Fruit fly (Drosophila melanogaster) whole organism, pupa: ENCODE data around the gene Mocs2B.

Source experiments
- CG10348 ChIP-seq: fragments of 200-800 bp; sonication (Bioruptor generic); IDR thresholded peaks from 2 replicates; pipeline ENCODE4 v1.3.6; 2022; ENCODE audit warnings: missing biosample characterization, missing genetic modification characterization
- CG12605 ChIP-seq: fragments of 200-800 bp; sonication (Bioruptor generic); IDR thresholded peaks from 2 replicates; pipeline ENCODE4 v1.3.6; 2022; ENCODE audit warnings: missing biosample characterization, missing genetic modification characterization
- CG13204 ChIP-seq: fragments of 200-800 bp; sonication (Bioruptor generic); optimal IDR thresholded peaks from 2 replicates; lab custom pipeline; 2018; ENCODE audit warnings: missing biosample characterization, mild to moderate bottlenecking, missing genetic modification characterization, moderate library complexity
- CG14655 ChIP-seq: fragments of 200-800 bp; sonication (Bioruptor generic); optimal IDR thresholded peaks from 3 replicates; lab custom pipeline; 2017; ENCODE audit warnings: mild to moderate bottlenecking, missing biosample characterization, missing genetic modification reagents, missing genetic modification characterization
- CG15710 ChIP-seq: fragments of 200-800 bp; sonication (Bioruptor generic); optimal IDR thresholded peaks from 2 replicates; lab custom pipeline; 2018; ENCODE audit warnings: missing biosample characterization, mild to moderate bottlenecking, missing genetic modification characterization, moderate library complexity
- CG17806 ChIP-seq: fragments of 200-800 bp; sonication (Bioruptor generic); optimal IDR thresholded peaks from 2 replicates; lab custom pipeline; 2018; ENCODE audit warnings: missing biosample characterization, mild to moderate bottlenecking, missing genetic modification characterization, moderate library complexity
- CG32121 ChIP-seq: fragments of 200-800 bp; sonication (Bioruptor generic); IDR thresholded peaks from 2 replicates; pipeline ENCODE4 v1.3.6; 2022; ENCODE audit warnings: missing biosample characterization, missing genetic modification characterization
- CG34367 ChIP-seq: fragments of 200-800 bp; sonication (Bioruptor generic); optimal IDR thresholded peaks from 2 replicates; lab custom pipeline; 2018; ENCODE audit warnings: missing biosample characterization, mild to moderate bottlenecking, missing genetic modification characterization
- CG4496 ChIP-seq: fragments of 200-800 bp; sonication (Bioruptor generic); IDR thresholded peaks from 3 replicates; pipeline ENCODE4 v1.3.6; 2022; ENCODE audit warnings: missing biosample characterization, missing genetic modification characterization
- CG8159 ChIP-seq: fragments of 200-800 bp; sonication (Bioruptor generic); optimal IDR thresholded peaks from 3 replicates; lab custom pipeline; 2018; ENCODE audit warnings: missing biosample characterization, mild to moderate bottlenecking, missing genetic modification characterization, moderate library complexity
- CG8301 ChIP-seq: fragments of 200-800 bp; sonication (Bioruptor generic); optimal IDR thresholded peaks from 2 replicates; lab custom pipeline; 2018; ENCODE audit warnings: missing biosample characterization, mild to moderate bottlenecking, missing genetic modification characterization
- CG9948 ChIP-seq: fragments of 200-800 bp; sonication (Bioruptor generic); optimal IDR thresholded peaks from 2 replicates; lab custom pipeline; 2018; ENCODE audit warnings: missing biosample characterization, mild to moderate bottlenecking, missing genetic modification characterization, moderate library complexity
- D1 ChIP-seq: fragments of 200-800 bp; sonication (Bioruptor generic); optimal IDR thresholded peaks from 2 replicates; lab custom pipeline; 2018; ENCODE audit warnings: missing biosample characterization, mild to moderate bottlenecking, missing genetic modification characterization, moderate library complexity
- EcR ChIP-seq: fragments of 200-800 bp; sonication (Bioruptor generic); optimal IDR thresholded peaks from 3 replicates; lab custom pipeline; 2019; ENCODE audit warnings: missing biosample characterization, missing genetic modification characterization, mild to moderate bottlenecking, moderate library complexity, missing genetic modification reagents
- Ets98B ChIP-seq: fragments of 200-800 bp; sonication (Bioruptor generic); IDR thresholded peaks from 2 replicates; pipeline ENCODE4 v1.3.6; 2022; ENCODE audit warnings: missing biosample characterization, missing genetic modification characterization
- Pif1A ChIP-seq: fragments of 200-800 bp; sonication (Bioruptor generic); optimal IDR thresholded peaks from 3 replicates; lab custom pipeline; 2016; ENCODE audit warnings: missing biosample characterization, missing genetic modification characterization
- Pif1B ChIP-seq: fragments of 200-800 bp; sonication (Bioruptor generic); optimal IDR thresholded peaks from 3 replicates; lab custom pipeline; 2016; ENCODE audit warnings: missing biosample characterization, missing genetic modification characterization
- Snoo ChIP-seq: fragments of 200-800 bp; sonication (Bioruptor generic); optimal IDR thresholded peaks from 3 replicates; lab custom pipeline; 2017; ENCODE audit warnings: missing biosample characterization, mild to moderate bottlenecking, missing genetic modification characterization, inconsistent platforms
- fd96Ca ChIP-seq: fragments of 200-800 bp; sonication (Bioruptor generic); IDR thresholded peaks from 3 replicates; pipeline ENCODE4 v1.3.6; 2022; ENCODE audit warnings: missing biosample characterization, missing genetic modification characterization
- gl ChIP-seq: fragments of 200-800 bp; sonication (Bioruptor generic); optimal IDR thresholded peaks from 2 replicates; lab custom pipeline; 2018; ENCODE audit warnings: missing biosample characterization, mild to moderate bottlenecking, missing genetic modification characterization
- rn ChIP-seq: fragments of 200-800 bp; sonication (Bioruptor generic); IDR thresholded peaks from 2 replicates; pipeline ENCODE4 v1.3.6; 2022; ENCODE audit warnings: missing biosample characterization, missing genetic modification characterization

The Mocs2B gene

dm6 chr3R:25122736-25123211 is 4.4 kb downstream of the Mocs2B start, which contains the start of the genes CG31510 and TTLL5:
CG31510 (minus strand) TSS chr3R:25122920.
TTLL5 (minus strand) TSS chr3R:25122920.
- TF ChIP-seq CG32121 (GFP tag; lab: Robert Waterston, UW): no peak
- TF ChIP-seq rn: no peak
- TF ChIP-seq CG10348 (GFP tag; lab: Robert Waterston, UW): no peak
- no peak for TF ChIP-seq EcR
- TF ChIP-seq CG8159: no peak
- no peak for TF ChIP-seq CG14655 (GFP tag; lab: Kevin White, UChicago)
- no peak for TF ChIP-seq CG13204 (GFP tag; lab: Kevin White, UChicago)
- no peak for TF ChIP-seq CG8301 (tag; lab: Kevin White, UChicago)
- no peak for TF ChIP-seq CG4496 (GFP tag; lab: Robert Waterston, UW)
- no peak for TF ChIP-seq gl (tag; lab: Kevin White, UChicago)
- no peak for TF ChIP-seq CG34367 (tag; lab: Kevin White, UChicago)

- no peak for TF ChIP-seq CG4496 (GFP tag; lab: Robert Waterston, UW)
- no peak for TF ChIP-seq CG32121 (GFP tag; lab: Robert Waterston, UW)
- TF ChIP-seq Pif1A (GFP tag; lab: Kevin White, UChicago): no peak
- TF ChIP-seq CG9948 (tag; lab: Kevin White, UChicago): no peak
Observed at dm6 chr3R:25112466-25112939, 14.7 kb downstream of the Mocs2B start, which contains the start of gene Nepl16. Nepl16 (minus strand) TSS chr3R:25112516.

- TF ChIP-seq CG12605 (GFP tag; lab: Robert Waterston, UW): no peak
- TF ChIP-seq CG10348 (GFP tag; lab: Robert Waterston, UW): no peak
- TF ChIP-seq CG17806 (tag; lab: Kevin White, UChicago): no peak
- no peak for TF ChIP-seq CG32121 (GFP tag; lab: Robert Waterston, UW)
- TF ChIP-seq CG34367 (tag; lab: Kevin White, UChicago): no peak
- TF ChIP-seq CG9948 (tag; lab: Kevin White, UChicago): no peak
- no peak for TF ChIP-seq CG8301 (tag; lab: Kevin White, UChicago)
- TF ChIP-seq CG13204 (GFP tag; lab: Kevin White, UChicago): no peak
- TF ChIP-seq Snoo (tag; lab: Kevin White, UChicago): no peak
- no peak for TF ChIP-seq Pif1A (GFP tag; lab: Kevin White, UChicago)
- TF ChIP-seq rn: no peak
- no peak for TF ChIP-seq fd96Ca (GFP tag; lab: Robert Waterston, UW)
- no peak for TF ChIP-seq CG15710
- TF ChIP-seq Pif1B (GFP tag; lab: Kevin White, UChicago): no peak
- no peak for TF ChIP-seq CG4496 (GFP tag; lab: Robert Waterston, UW)
- TF ChIP-seq D1 (tag; lab: Kevin White, UChicago): no peak
- TF ChIP-seq CG8159: no peak
- no peak for TF ChIP-seq Ets98B (GFP tag; lab: Robert Waterston, UW)
- TF ChIP-seq CG14655 (GFP tag; lab: Kevin White, UChicago): no peak
- TF ChIP-seq EcR: no peak
Observed at dm6 chr3R:25108932-25109331, 18.2 kb downstream of the Mocs2B start, which contains the start of gene CG34027. CG34027 (minus strand) TSS chr3R:25109032.

dm6 chr3R:25102253-25102652 is 24.9 kb downstream of the Mocs2B start, which contains the start of gene CG45095:
CG45095 (plus strand) TSS chr3R:25102553.
- TF ChIP-seq rn: no peak
- no peak for TF ChIP-seq Pif1A (GFP tag; lab: Kevin White, UChicago)

- no peak for TF ChIP-seq CG10348 (GFP tag; lab: Robert Waterston, UW)
- TF ChIP-seq EcR: peak; percentile 1
- TF ChIP-seq, all 21 proteins: peak for 1
Observed at dm6 chr3R:25097486-25097885, 29.7 kb downstream of the Mocs2B start, which contains the start of the genes CG33095 and CG33096. CG33095 (plus strand) TSS chr3R:25097672. CG33096 (plus strand) TSS chr3R:25097672.

dm6 chr3R:25094639-25095038 is 32.5 kb downstream of the Mocs2B start, which contains the start of gene fd96Cb:
fd96Cb (plus strand) TSS chr3R:25095012.
- no peak for TF ChIP-seq CG8301 (tag; lab: Kevin White, UChicago)
- no peak for TF ChIP-seq Pif1A (GFP tag; lab: Kevin White, UChicago)
- no peak for TF ChIP-seq CG9948 (tag; lab: Kevin White, UChicago)
- TF ChIP-seq gl (tag; lab: Kevin White, UChicago): no peak
- no peak for TF ChIP-seq CG17806 (tag; lab: Kevin White, UChicago)
- TF ChIP-seq Pif1B (GFP tag; lab: Kevin White, UChicago): no peak
- no peak for TF ChIP-seq CG13204 (GFP tag; lab: Kevin White, UChicago)
- no peak for TF ChIP-seq rn
- TF ChIP-seq CG32121 (GFP tag; lab: Robert Waterston, UW): no peak
- no peak for TF ChIP-seq Snoo (tag; lab: Kevin White, UChicago)
- no peak for TF ChIP-seq CG8159
- no peak for TF ChIP-seq Ets98B (GFP tag; lab: Robert Waterston, UW)
- TF ChIP-seq CG4496 (GFP tag; lab: Robert Waterston, UW): no peak; the same call in 2 of the 3 replicates
- TF ChIP-seq EcR: no peak
- no peak for TF ChIP-seq CG10348 (GFP tag; lab: Robert Waterston, UW)
- TF ChIP-seq CG15710: no peak
- no peak for TF ChIP-seq CG12605 (GFP tag; lab: Robert Waterston, UW)
- no peak for TF ChIP-seq fd96Ca (GFP tag; lab: Robert Waterston, UW)
- no peak for TF ChIP-seq CG14655 (GFP tag; lab: Kevin White, UChicago)
- no peak for TF ChIP-seq D1 (tag; lab: Kevin White, UChicago)
